Fruit fly (Drosophila melanogaster) whole organism: Measurements from ENCODE around the gene hale.

Experiments used
- CG8478 ChIP-seq: fragments of >200 bp; optimal IDR thresholded peaks from 2 replicates; lab custom pipeline; 2018; ENCODE audit warnings: inconsistent platforms
- Dll ChIP-seq: fragments of >200 bp; optimal IDR thresholded peaks from 2 replicates; lab custom pipeline; 2017
- EcR ChIP-seq, 2 experiments: fragments of >200 bp; optimal IDR thresholded peaks; 2 replicates each; lab custom pipeline; 2017; ENCODE audit warnings: missing biosample characterization in 2 of 2, missing genetic modification characterization in 2 of 2, missing genetic modification reagents in 2 of 2
- pan ChIP-seq: fragments of >200 bp; optimal IDR thresholded peaks from 2 replicates; lab custom pipeline; 2017
- psq ChIP-seq: fragments of >200 bp; optimal IDR thresholded peaks from 2 replicates; lab custom pipeline; 2017
- usp ChIP-seq: fragments of >200 bp; optimal IDR thresholded peaks from 2 replicates; lab custom pipeline; 2017; ENCODE audit warnings: missing biosample characterization, missing genetic modification characterization, mixed read lengths

Gene hale

dm6 chr3L:19985768-19986167, at the start of gene hale, which contains the start of gene schuy:
TSS of gene hale (minus strand) at chr3L:19985868.
TSS of gene schuy (plus strand) at chr3L:19986093.
- TF ChIP-seq Dll (lab: Kevin White, UChicago) (no peak), pan (lab: Kevin White, UChicago) (no peak), psq (lab: Kevin White, UChicago) (no peak), usp (no peak), EcR (GFP tag; optimal IDR thresholded peaks at IDR 0.05; lab: Kevin White, UChicago) (no peak), CG8478 (lab: Kevin White, UChicago) (no peak)

DNA sequence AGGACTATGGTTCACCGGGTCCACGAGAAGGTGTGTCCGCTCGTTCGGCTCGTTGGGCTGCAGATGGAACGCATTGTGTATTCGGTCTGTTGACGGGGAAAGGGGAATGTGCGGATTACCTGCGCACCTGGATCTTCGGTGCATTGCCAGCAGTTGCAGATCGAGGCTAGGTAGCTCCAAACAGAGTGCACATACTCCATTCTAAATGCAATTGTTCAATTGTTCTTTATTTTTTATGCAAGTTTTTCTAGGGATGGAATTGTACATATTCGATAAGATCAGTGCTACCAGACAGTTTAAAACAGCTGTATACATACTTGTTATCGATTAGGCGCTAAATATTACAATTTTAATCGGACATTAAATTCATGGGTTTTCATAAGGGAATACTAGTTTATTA, 43.1 kb upstream of the hale start, which contains the start of gene Lamtor1:
Lamtor1 (minus strand) TSS at position 268 of the 400 bp plus-strand sequence.
- no peak for TF ChIP-seq Dll (lab: Kevin White, UChicago)
- no peak for TF ChIP-seq pan (lab: Kevin White, UChicago)
- TF ChIP-seq CG8478 (lab: Kevin White, UChicago) = no peak

dm6 chr3L:20027735-20028134, 42.1 kb upstream of the hale start, which contains the start of gene CG14183:
TSS of gene CG14183 (minus strand) at chr3L:20027835.
- TF ChIP-seq usp = no peak
- TF ChIP-seq CG8478 (lab: Kevin White, UChicago) = no peak
- TF ChIP-seq EcR (GFP tag; optimal IDR thresholded peaks at IDR 0.05; lab: Kevin White, UChicago) = no peak
- TF ChIP-seq pan (lab: Kevin White, UChicago) = no peak

DNA sequence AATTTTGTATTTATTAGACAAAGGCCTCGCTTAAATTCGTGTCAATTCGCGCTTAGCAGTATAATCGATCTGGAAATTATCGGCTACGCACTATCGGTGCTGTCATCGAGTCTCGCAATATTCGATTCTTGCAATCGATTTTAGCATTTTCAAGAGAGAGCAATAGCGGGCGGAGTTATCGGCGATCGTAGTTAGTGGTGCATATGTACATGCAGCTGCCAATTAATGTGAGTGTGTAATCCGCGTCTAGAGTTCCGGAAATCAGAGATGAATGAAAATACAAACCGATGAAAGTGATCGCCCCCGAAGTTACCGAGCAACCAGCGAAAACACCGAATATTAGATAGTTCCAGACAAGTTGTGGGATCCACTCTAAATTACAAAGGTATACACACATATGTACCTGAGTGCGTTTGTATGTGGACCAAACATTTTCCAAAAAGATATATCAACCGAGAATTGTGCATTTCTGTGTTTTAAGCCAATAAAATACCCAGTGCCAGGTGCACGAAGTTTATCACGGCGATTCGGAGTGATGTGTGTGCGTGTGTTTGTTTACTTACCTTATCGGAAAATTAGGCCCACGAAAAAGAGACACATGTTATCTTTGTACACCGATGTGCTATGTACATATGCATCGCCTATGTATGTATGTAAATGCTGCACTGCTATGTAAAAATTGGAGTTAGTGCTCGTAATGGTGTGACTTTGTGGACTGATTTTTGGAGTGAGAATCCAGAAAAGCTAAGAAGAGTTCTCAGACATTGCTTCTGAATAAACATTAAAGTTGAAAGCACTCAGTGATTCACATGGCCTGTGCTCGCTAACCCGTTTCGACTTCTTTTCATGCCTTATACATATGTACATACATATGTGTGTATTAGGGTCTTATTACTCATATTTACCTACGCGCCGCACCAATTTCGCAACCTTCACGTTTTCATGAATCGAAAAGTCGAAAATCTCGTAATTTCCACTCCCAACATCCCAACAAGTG, 20.9 kb upstream of the hale start:
- TF ChIP-seq psq (lab: Kevin White, UChicago) (no peak), EcR (GFP tag; optimal IDR thresholded peaks at IDR 0.05; lab: Kevin White, UChicago) (no peak), usp (no peak), pan (lab: Kevin White, UChicago) (no peak), CG8478 (lab: Kevin White, UChicago) (no peak), Dll (lab: Kevin White, UChicago) (no peak)

DNA sequence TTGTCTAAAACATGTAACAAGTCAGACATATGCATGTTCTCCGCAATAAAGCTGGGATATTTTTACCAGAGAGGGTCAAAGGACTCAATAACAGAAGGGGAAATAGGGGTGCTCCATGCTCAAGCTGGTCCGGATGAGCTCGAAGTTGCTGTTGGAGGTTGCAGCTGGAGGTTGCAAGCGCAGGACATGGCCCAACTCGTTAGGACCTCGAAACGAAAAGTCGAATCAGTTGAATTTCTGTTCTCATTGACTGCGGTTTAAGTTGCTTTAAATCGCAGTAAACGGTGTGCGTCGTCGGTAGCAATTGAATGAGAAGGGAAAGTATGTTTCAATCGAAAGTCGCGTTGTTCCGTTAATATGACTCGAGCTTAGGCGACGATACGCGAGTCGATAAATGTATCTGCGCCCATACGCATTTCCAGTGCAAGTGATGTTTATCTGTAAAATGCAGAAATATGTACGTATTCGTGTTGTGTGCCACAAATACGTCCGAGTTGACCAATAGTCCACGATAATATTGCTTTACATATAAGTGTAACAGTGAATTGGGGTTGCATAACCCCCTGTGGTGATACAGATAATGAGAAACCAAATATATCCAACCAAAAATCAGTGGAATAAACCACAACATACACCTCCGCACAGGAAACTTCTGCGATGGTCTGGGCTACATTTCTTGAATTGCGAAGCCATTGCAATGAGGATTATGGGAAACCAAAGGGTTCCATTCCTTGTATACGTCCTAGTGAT, 19.5 kb upstream of the hale start, which contains the start of gene kug:
kug (plus strand) TSS at position 269 of the 750 bp plus-strand sequence.
- TF ChIP-seq CG8478 (lab: Kevin White, UChicago) (no peak), EcR (GFP tag; optimal IDR thresholded peaks at IDR 0.05; lab: Kevin White, UChicago) (no peak), psq (lab: Kevin White, UChicago) (no peak), usp (no peak), pan (lab: Kevin White, UChicago) (no peak), Dll (lab: Kevin White, UChicago) (no peak)

- no peak for TF ChIP-seq CG8478 (lab: Kevin White, UChicago)
- no peak for TF ChIP-seq psq (lab: Kevin White, UChicago)
- TF ChIP-seq EcR (GFP tag; optimal IDR thresholded peaks at IDR 0.05; lab: Kevin White, UChicago) = no peak
- no peak for TF ChIP-seq usp
- no peak for TF ChIP-seq Dll (lab: Kevin White, UChicago)
Observed at dm6 chr3L:20004442-20004869, 18.8 kb upstream of the hale start.

dm6 chr3L:20003235-20003493, 17.5 kb upstream of the hale start:
- TF ChIP-seq pan (lab: Kevin White, UChicago) = no peak
- no peak for TF ChIP-seq CG8478 (lab: Kevin White, UChicago)
- TF ChIP-seq usp = no peak
- no peak for TF ChIP-seq psq (lab: Kevin White, UChicago)
- no peak for TF ChIP-seq EcR (GFP tag; optimal IDR thresholded peaks at IDR 0.05; lab: Kevin White, UChicago)
- TF ChIP-seq Dll (lab: Kevin White, UChicago) = no peak

DNA sequence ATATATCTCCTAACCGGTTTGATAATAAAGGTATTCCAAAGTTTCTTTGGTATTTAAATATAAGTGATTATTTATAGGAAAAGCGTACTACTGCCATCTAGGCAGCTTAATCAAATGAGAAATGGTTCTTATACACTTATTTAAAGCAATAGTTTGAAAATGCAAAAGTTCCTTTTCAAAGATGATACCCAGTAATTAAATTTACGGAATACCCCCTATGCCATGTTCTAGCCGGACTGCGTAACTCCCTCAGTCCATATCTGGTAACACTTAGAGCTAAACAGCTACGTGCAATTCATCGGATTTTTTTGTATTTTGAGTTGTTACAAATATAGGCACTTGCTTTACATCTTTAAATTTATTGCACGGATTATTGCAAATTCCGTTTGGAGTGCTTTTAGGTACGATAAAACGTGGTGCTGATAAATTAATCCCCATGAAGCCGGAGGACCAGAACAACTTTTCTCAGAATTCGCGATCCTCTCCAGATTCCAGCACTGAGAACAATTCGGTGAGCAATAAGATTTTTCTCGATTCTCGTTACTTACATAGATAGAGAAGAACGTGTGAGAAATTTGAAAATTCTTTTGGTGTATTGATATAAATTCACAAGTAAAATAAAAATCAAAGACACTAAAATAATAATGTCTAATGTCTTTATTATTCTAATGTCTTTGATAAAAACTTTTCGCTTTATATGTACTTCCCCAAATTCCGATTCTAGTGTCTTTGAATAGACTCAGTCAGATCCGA, 17.0 kb upstream of the hale start, which contains the start of gene CG7668:
CG7668 (plus strand) TSS at position 255 of the 753 bp plus-strand sequence.
- no peak for TF ChIP-seq usp
- TF ChIP-seq CG8478 (lab: Kevin White, UChicago) = no peak
- TF ChIP-seq psq (lab: Kevin White, UChicago) = no peak
- TF ChIP-seq EcR (GFP tag; optimal IDR thresholded peaks at IDR 0.05; lab: Kevin White, UChicago) = no peak
- peak; percentile 49 for TF ChIP-seq pan (lab: Kevin White, UChicago)
- TF ChIP-seq Dll (lab: Kevin White, UChicago) = no peak

dm6 chr3L:20000878-20001640, 15.4 kb upstream of the hale start:
- no peak for TF ChIP-seq usp
- no peak for TF ChIP-seq psq (lab: Kevin White, UChicago)
- TF ChIP-seq EcR (GFP tag; optimal IDR thresholded peaks at IDR 0.05; lab: Kevin White, UChicago) = no peak
- TF ChIP-seq CG8478 (lab: Kevin White, UChicago) = no peak
- no peak for TF ChIP-seq Dll (lab: Kevin White, UChicago)
- TF ChIP-seq pan (lab: Kevin White, UChicago) = no peak

DNA sequence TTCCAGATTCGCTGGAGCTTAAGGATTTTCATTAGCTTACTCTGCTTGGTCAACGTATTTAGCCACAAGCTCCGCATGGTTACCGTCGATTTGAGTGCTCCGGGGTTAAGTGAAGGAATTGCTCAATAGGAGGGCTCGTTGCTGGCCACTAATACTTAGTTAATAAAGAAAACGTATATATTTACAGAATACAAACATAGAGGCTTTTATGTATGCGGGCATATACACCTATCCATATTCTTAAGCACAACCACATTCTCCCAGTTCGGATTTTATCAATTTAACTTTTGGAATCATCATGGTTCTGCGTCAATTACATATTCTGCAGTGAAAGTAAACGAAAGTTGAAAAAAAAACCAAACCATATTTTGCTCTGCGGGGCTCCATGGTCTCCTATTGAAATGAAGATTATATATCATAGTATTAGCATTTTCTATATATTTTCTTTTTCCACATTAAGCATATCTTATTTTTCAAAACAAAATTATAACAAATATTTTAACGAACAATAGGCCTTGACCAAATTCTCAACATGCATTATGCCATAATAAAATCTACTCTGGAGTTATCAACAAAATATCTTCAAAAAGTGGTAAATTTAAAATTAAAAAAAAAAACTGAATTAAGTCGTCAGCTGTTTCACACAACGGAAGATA, 14.5 kb upstream of the hale start, which contains the start of the genes Tom20 and Gabat:
Tom20 (plus strand) TSS at position 564 of the 656 bp plus-strand sequence.
Gabat (minus strand) TSS at position 606 of the 656 bp plus-strand sequence.
- no peak for TF ChIP-seq EcR (GFP tag; optimal IDR thresholded peaks at IDR 0.05; lab: Kevin White, UChicago)
- TF ChIP-seq psq (lab: Kevin White, UChicago) = no peak
- no peak for TF ChIP-seq CG8478 (lab: Kevin White, UChicago)
- no peak for TF ChIP-seq Dll (lab: Kevin White, UChicago)
- TF ChIP-seq usp = no peak
- no peak for TF ChIP-seq pan (lab: Kevin White, UChicago)
